Worm (Caenorhabditis elegans) whole organism, late embryonic: Measurements from ENCODE around the gene Y26G10.6.

Experiments used
- F13H6.1 ChIP-seq: sonication (generic microtip); optimal IDR thresholded peaks from 2 replicates; lab custom pipeline; 2016; ENCODE audit warnings: missing genetic modification characterization, missing compliant biosample characterization
- T23F11.4 ChIP-seq: fragments of 200-800 bp; sonication (Bioruptor generic); optimal IDR thresholded peaks from 2 replicates; lab custom pipeline; 2018; ENCODE audit warnings: mild to moderate bottlenecking, missing genetic modification characterization, missing compliant biosample characterization
- ama-1 ChIP-seq: fragments of 150-350 bp; optimal IDR thresholded peaks from 2 replicates; lab custom pipeline; 2014
- ceh-14 ChIP-seq: sonication (generic microtip); optimal IDR thresholded peaks from 2 replicates; lab custom pipeline; 2016; ENCODE audit warnings: missing genotype, missing genetic modification characterization, missing compliant biosample characterization
- ceh-18 ChIP-seq: sonication (generic microtip); optimal IDR thresholded peaks from 2 replicates; lab custom pipeline; 2016; ENCODE audit warnings: missing genetic modification characterization, missing compliant biosample characterization
- ceh-22 ChIP-seq: sonication (generic microtip); optimal IDR thresholded peaks from 2 replicates; lab custom pipeline; 2017; ENCODE audit warnings: missing biosample characterization, missing genetic modification characterization
- ceh-24 ChIP-seq: sonication (generic microtip); optimal IDR thresholded peaks from 2 replicates; lab custom pipeline; 2016; ENCODE audit warnings: mild to moderate bottlenecking, missing genetic modification characterization, missing compliant biosample characterization
- ceh-30 ChIP-seq: fragments of 150-350 bp; optimal IDR thresholded peaks from 2 replicates; lab custom pipeline; 2014; ENCODE audit warnings: missing biosample characterization, missing genetic modification characterization
- ceh-34 ChIP-seq: sonication (generic microtip); optimal IDR thresholded peaks from 2 replicates; lab custom pipeline; 2016; ENCODE audit warnings: mild to moderate bottlenecking, missing genetic modification characterization, missing compliant biosample characterization
- ceh-48 ChIP-seq: sonication (generic microtip); optimal IDR thresholded peaks from 2 replicates; lab custom pipeline; 2016; ENCODE audit warnings: missing genetic modification characterization, inconsistent platforms, missing compliant biosample characterization
- ceh-9 ChIP-seq: sonication (generic microtip); optimal IDR thresholded peaks from 2 replicates; lab custom pipeline; 2016; ENCODE audit warnings: mild to moderate bottlenecking, missing genetic modification characterization, inconsistent platforms, missing compliant biosample characterization
- che-1 ChIP-seq: sonication (generic microtip); optimal IDR thresholded peaks from 2 replicates; lab custom pipeline; 2016; ENCODE audit warnings: mild to moderate bottlenecking, missing genetic modification characterization, missing compliant biosample characterization
- dmd-4 ChIP-seq: sonication (generic microtip); optimal IDR thresholded peaks from 2 replicates; lab custom pipeline; 2016; ENCODE audit warnings: borderline replicate concordance, missing genetic modification characterization, missing compliant biosample characterization
- dve-1 ChIP-seq: sonication (generic microtip); optimal IDR thresholded peaks from 2 replicates; lab custom pipeline; 2017; ENCODE audit warnings: antibody characterized with exemption, mild to moderate bottlenecking, missing genetic modification characterization, missing compliant biosample characterization
- ets-4 ChIP-seq: sonication (generic microtip); optimal IDR thresholded peaks from 2 replicates; lab custom pipeline; 2016; ENCODE audit warnings: missing genetic modification characterization, missing compliant biosample characterization
- eyg-1 ChIP-seq: sonication (generic microtip); optimal IDR thresholded peaks from 2 replicates; lab custom pipeline; 2016; ENCODE audit warnings: missing genotype, missing genetic modification characterization, missing compliant biosample characterization
- fax-1 ChIP-seq: sonication (generic microtip); optimal IDR thresholded peaks from 2 replicates; lab custom pipeline; 2016; ENCODE audit warnings: missing genotype, missing genetic modification characterization, missing compliant biosample characterization
- fkh-10 ChIP-seq: fragments of 150-350 bp; optimal IDR thresholded peaks from 2 replicates; lab custom pipeline; 2014; ENCODE audit warnings: missing biosample characterization, missing genetic modification reagents, missing genetic modification characterization
- fkh-6 ChIP-seq: sonication (generic microtip); optimal IDR thresholded peaks from 2 replicates; lab custom pipeline; 2016; ENCODE audit warnings: missing genetic modification characterization, missing compliant biosample characterization
- hlh-13 ChIP-seq: fragments of 200-800 bp; sonication (Bioruptor generic); optimal IDR thresholded peaks from 2 replicates; lab custom pipeline; 2018; ENCODE audit warnings: mild to moderate bottlenecking, missing genetic modification characterization, missing compliant biosample characterization
- hlh-6 ChIP-seq: sonication (generic microtip); optimal IDR thresholded peaks from 2 replicates; lab custom pipeline; 2016; ENCODE audit warnings: missing genotype, missing genetic modification characterization, missing compliant biosample characterization
- lin-11 ChIP-seq: fragments of 200-800 bp; sonication (Bioruptor generic); optimal IDR thresholded peaks from 2 replicates; lab custom pipeline; 2018; ENCODE audit warnings: mild to moderate bottlenecking, missing genetic modification characterization, missing compliant biosample characterization
- madf-2 ChIP-seq: sonication (generic microtip); optimal IDR thresholded peaks from 2 replicates; lab custom pipeline; 2017; ENCODE audit warnings: missing genetic modification characterization, missing compliant biosample characterization
- mec-3 ChIP-seq: sonication (generic microtip); optimal IDR thresholded peaks from 2 replicates; lab custom pipeline; 2016; ENCODE audit warnings: borderline replicate concordance, missing genetic modification characterization, missing compliant biosample characterization
- nhr-11 ChIP-seq: fragments of 150-350 bp; optimal IDR thresholded peaks from 2 replicates; lab custom pipeline; 2014; ENCODE audit warnings: missing biosample characterization, missing genetic modification characterization
- odd-2 ChIP-seq: sonication (generic microtip); optimal IDR thresholded peaks from 2 replicates; lab custom pipeline; 2017; ENCODE audit warnings: antibody characterized with exemption, mild to moderate bottlenecking, missing genetic modification characterization, missing compliant biosample characterization
- pag-3 ChIP-seq: sonication (generic microtip); optimal IDR thresholded peaks from 2 replicates; lab custom pipeline; 2016; ENCODE audit warnings: missing compliant biosample characterization, missing genetic modification characterization, borderline replicate concordance
- pha-4 ChIP-seq: fragments of 150-350 bp; optimal IDR thresholded peaks from 2 replicates; lab custom pipeline; 2018; ENCODE audit warnings: missing biosample characterization, missing genetic modification reagents, missing genetic modification characterization
- pqm-1 ChIP-seq: sonication (generic microtip); optimal IDR thresholded peaks from 2 replicates; lab custom pipeline; 2016; ENCODE audit warnings: missing genetic modification characterization, missing compliant biosample characterization
- pros-1 ChIP-seq: fragments of 150-350 bp; optimal IDR thresholded peaks from 2 replicates; lab custom pipeline; 2014; ENCODE audit warnings: missing biosample characterization, missing genetic modification reagents, missing genetic modification characterization
- rnt-1 ChIP-seq: sonication (generic microtip); optimal IDR thresholded peaks from 2 replicates; lab custom pipeline; 2016; ENCODE audit warnings: missing genetic modification characterization, missing compliant biosample characterization
- sox-2 ChIP-seq: fragments of 200-800 bp; sonication (Bioruptor generic); IDR thresholded peaks from 2 replicates; pipeline ENCODE4 v1.3.6; 2022; ENCODE audit warnings: missing genetic modification reagents, missing genetic modification characterization, missing compliant biosample characterization
- sox-4 ChIP-seq: sonication (generic microtip); optimal IDR thresholded peaks from 2 replicates; lab custom pipeline; 2017; ENCODE audit warnings: mild to moderate bottlenecking, missing genetic modification characterization, inconsistent platforms, missing compliant biosample characterization
- ttx-3 ChIP-seq: sonication (generic microtip); optimal IDR thresholded peaks from 2 replicates; lab custom pipeline; 2016; ENCODE audit warnings: missing genetic modification reagents, missing genetic modification characterization, missing compliant biosample characterization
- unc-3 ChIP-seq, 2 experiments: fragments of 200-800 bp in 1 of 2; sonication (Bioruptor generic) in 1 of 2; sonication (generic microtip) in 1 of 2; conservative IDR thresholded peaks in 1 of 2; optimal IDR thresholded peaks in 1 of 2; 2 replicates each; pipeline versions ENCODE4 v1.3.6 to Lab custom; 2016 to 2022; ENCODE audit warnings: missing compliant biosample characterization in 2 of 2, missing genetic modification characterization in 2 of 2, missing genetic modification reagents in 1 of 2
- unc-55 ChIP-seq: sonication (generic microtip); optimal IDR thresholded peaks from 2 replicates; lab custom pipeline; 2017; ENCODE audit warnings: missing biosample characterization, missing genetic modification reagents, missing genetic modification characterization
- zip-5 ChIP-seq: sonication (generic microtip); optimal IDR thresholded peaks from 2 replicates; lab custom pipeline; 2016; ENCODE audit warnings: missing genetic modification characterization, missing compliant biosample characterization

Gene Y26G10.6

ce11 chrV:17728757-17729156 lies 29.0 kb downstream of the Y26G10.6 start:
- no peak for TF ChIP-seq F13H6.1
- TF ChIP-seq che-1 (tag; lab: Kevin White, UChicago) = no peak
- TF ChIP-seq unc-55 (GFP tag; lab: Kevin White, UChicago) = peak; percentile 75
- TF ChIP-seq ceh-18 = peak; percentile 29

- TF ChIP-seq T23F11.4 (GFP tag; lab: Kevin White, UChicago) = no peak
- TF ChIP-seq ceh-34 (tag; lab: Kevin White, UChicago) = no peak
- no peak for TF ChIP-seq pha-4 (tag; lab: Kevin White, UChicago)
- no peak for TF ChIP-seq zip-5 (tag; lab: Kevin White, UChicago)
- TF ChIP-seq ets-4 = no peak
- no peak for TF ChIP-seq unc-3 (GFP tag; conservative IDR thresholded peaks at IDR 0.05; lab: Robert Waterston, UW)
- no peak for TF ChIP-seq unc-3 (tag; optimal IDR thresholded peaks at IDR 0.05; lab: Kevin White, UChicago)
- TF ChIP-seq ceh-9 (tag; lab: Kevin White, UChicago) = no peak
- no peak for TF ChIP-seq fkh-6 (tag; lab: Kevin White, UChicago)
- TF ChIP-seq hlh-6 (tag; lab: Kevin White, UChicago) = no peak
- TF ChIP-seq ama-1 (lab: Kevin White, UChicago) = no peak
- TF ChIP-seq hlh-13 (GFP tag; lab: Kevin White, UChicago) = no peak
- no peak for TF ChIP-seq che-1 (tag; lab: Kevin White, UChicago)
- no peak for TF ChIP-seq ceh-14 (tag; lab: Kevin White, UChicago)
- no peak for TF ChIP-seq rnt-1 (tag; lab: Kevin White, UChicago)
- TF ChIP-seq dmd-4 (tag; lab: Kevin White, UChicago) = no peak
- TF ChIP-seq sox-4 (tag; lab: Kevin White, UChicago) = no peak
- TF ChIP-seq, all 69 proteins: peak for 0
Observed at ce11 chrV:17732516-17732915, 32.8 kb downstream of the Y26G10.6 start, which contains the start of gene twk-42. Gene twk-42 (minus strand): TSS chrV:17732616.

- TF ChIP-seq ttx-3 (tag; lab: Kevin White, UChicago) = no peak
- TF ChIP-seq eyg-1 = no peak
- TF ChIP-seq ets-4 = no peak
- TF ChIP-seq rnt-1 (tag; lab: Kevin White, UChicago) = no peak
- no peak for TF ChIP-seq fkh-10 (GFP tag; lab: Kevin White, UChicago)
- no peak for TF ChIP-seq nhr-11 (tag; lab: Kevin White, UChicago)
- TF ChIP-seq hlh-13 (GFP tag; lab: Kevin White, UChicago) = no peak
- no peak for TF ChIP-seq ceh-24 (tag; lab: Kevin White, UChicago)
- no peak for TF ChIP-seq odd-2 (tag; lab: Kevin White, UChicago)
- no peak for TF ChIP-seq che-1 (tag; lab: Kevin White, UChicago)
- TF ChIP-seq ceh-14 (tag; lab: Kevin White, UChicago) = no peak
- no peak for TF ChIP-seq ceh-30 (tag; lab: Kevin White, UChicago)
- no peak for TF ChIP-seq fax-1
- no peak for TF ChIP-seq ceh-34 (tag; lab: Kevin White, UChicago)
- TF ChIP-seq lin-11 = no peak
- TF ChIP-seq unc-55 (GFP tag; lab: Kevin White, UChicago) = no peak
- TF ChIP-seq unc-3 (GFP tag; conservative IDR thresholded peaks at IDR 0.05; lab: Robert Waterston, UW) = no peak
- TF ChIP-seq unc-3 (tag; optimal IDR thresholded peaks at IDR 0.05; lab: Kevin White, UChicago) = no peak
- TF ChIP-seq pag-3 (tag; lab: Kevin White, UChicago) = no peak
- no peak for TF ChIP-seq pha-4 (tag; lab: Kevin White, UChicago)
Observed at ce11 chrV:17739801-17740200, 40.0 kb downstream of the Y26G10.6 start, which contains the start of gene cutl-4. Gene cutl-4 (minus strand): TSS chrV:17739901.

- no peak for TF ChIP-seq hlh-6 (tag; lab: Kevin White, UChicago)
- peak; percentile 83 for TF ChIP-seq dve-1 (tag; lab: Kevin White, UChicago)
Observed at ce11 chrV:17743802-17744201, 44.0 kb downstream of the Y26G10.6 start.

- TF ChIP-seq ceh-48 (tag; lab: Kevin White, UChicago) (no peak), ceh-22 (tag; lab: Kevin White, UChicago) (no peak), mec-3 (tag; lab: Kevin White, UChicago) (no peak), pqm-1 (tag; lab: Kevin White, UChicago) (no peak), pros-1 (tag; lab: Kevin White, UChicago) (no peak), madf-2 (tag; lab: Kevin White, UChicago) (no peak), unc-3 (GFP tag; conservative IDR thresholded peaks at IDR 0.05; lab: Robert Waterston, UW) (no peak), unc-3 (tag; optimal IDR thresholded peaks at IDR 0.05; lab: Kevin White, UChicago) (no peak), sox-4 (tag; lab: Kevin White, UChicago) (no peak), eyg-1 (no peak), sox-2 (GFP tag; lab: Robert Waterston, UW) (no peak), hlh-13 (GFP tag; lab: Kevin White, UChicago) (no peak)
Observed at ce11 chrV:17746959-17747358, 47.2 kb downstream of the Y26G10.6 start, which contains the start of gene twk-36. Gene twk-36 (minus strand): TSS chrV:17747059.
